Fruit fly (Drosophila melanogaster) whole organism, embryonic: Measurements from ENCODE around the gene CG4364.

Source experiments
- Adf1 ChIP-seq: fragments of 200-800 bp; sonication (Bioruptor generic); IDR thresholded peaks from 2 replicates; pipeline ENCODE4 v1.3.6; 2022; ENCODE audit warnings: missing biosample characterization, missing genetic modification characterization
- CG11085 ChIP-seq: fragments of 200-800 bp; sonication (Bioruptor generic); IDR thresholded peaks from 2 replicates; pipeline ENCODE4 v1.3.6; 2022; ENCODE audit warnings: missing biosample characterization, missing genetic modification characterization
- CG11398 ChIP-seq: fragments of 200-800 bp; sonication (Bioruptor generic); optimal IDR thresholded peaks from 2 replicates; lab custom pipeline; 2016; ENCODE audit warnings: missing biosample characterization, missing genetic modification characterization
- CG11504 ChIP-seq: fragments of 200-800 bp; sonication (Bioruptor generic); optimal IDR thresholded peaks from 3 replicates; lab custom pipeline; 2019; ENCODE audit warnings: missing biosample characterization, mild to moderate bottlenecking, missing genetic modification characterization, moderate library complexity
- CG11723 ChIP-seq: fragments of 200-800 bp; sonication (Bioruptor generic); optimal IDR thresholded peaks from 2 replicates; lab custom pipeline; 2017; ENCODE audit warnings: missing biosample characterization, mild to moderate bottlenecking, missing genetic modification characterization
- CG12155 ChIP-seq: fragments of 200-800 bp; sonication (Bioruptor generic); optimal IDR thresholded peaks from 3 replicates; lab custom pipeline; 2016; ENCODE audit warnings: missing biosample characterization, missing genetic modification characterization
- CG1233 ChIP-seq: fragments of 200-800 bp; sonication (Bioruptor generic); optimal IDR thresholded peaks from 4 replicates; lab custom pipeline; 2018; ENCODE audit warnings: missing biosample characterization, mild to moderate bottlenecking, missing genetic modification characterization
- CG13775 ChIP-seq: fragments of 200-800 bp; sonication (Bioruptor generic); optimal IDR thresholded peaks from 3 replicates; lab custom pipeline; 2017; ENCODE audit warnings: missing biosample characterization, mild to moderate bottlenecking, missing genetic modification characterization
- CG14860 ChIP-seq: fragments of 200-800 bp; sonication (Bioruptor generic); IDR thresholded peaks from 3 replicates; pipeline ENCODE4 v1.3.6; 2022; ENCODE audit warnings: missing biosample characterization, missing genetic modification characterization; ENCODE audit not compliant: partially characterized antibody
- CG18011 ChIP-seq: fragments of 200-800 bp; sonication (Bioruptor generic); optimal IDR thresholded peaks from 2 replicates; lab custom pipeline; 2017; ENCODE audit warnings: missing biosample characterization, missing genetic modification characterization, mild to moderate bottlenecking, moderate library complexity, missing genotype
- CG2202 ChIP-seq: fragments of 200-800 bp; sonication (Bioruptor generic); optimal IDR thresholded peaks from 2 replicates; lab custom pipeline; 2018; ENCODE audit warnings: missing biosample characterization, mild to moderate bottlenecking, missing genetic modification characterization
- CG30403 ChIP-seq: fragments of 200-800 bp; sonication (Bioruptor generic); optimal IDR thresholded peaks from 3 replicates; lab custom pipeline; 2016; ENCODE audit warnings: missing biosample characterization, missing genetic modification characterization
- CG30431 ChIP-seq: fragments of 200-800 bp; sonication (Bioruptor generic); optimal IDR thresholded peaks from 2 replicates; lab custom pipeline; 2017; ENCODE audit warnings: missing biosample characterization, missing genetic modification characterization
- CG3281 ChIP-seq: fragments of 200-800 bp; sonication (Bioruptor generic); optimal IDR thresholded peaks from 3 replicates; lab custom pipeline; 2017; ENCODE audit warnings: missing biosample characterization, mild to moderate bottlenecking, missing genetic modification characterization
- CG34422 ChIP-seq: fragments of 200-800 bp; sonication (Bioruptor generic); IDR thresholded peaks from 3 replicates; pipeline ENCODE4 v1.3.6; 2022; ENCODE audit warnings: missing biosample characterization, missing genetic modification characterization
- CG4360 ChIP-seq: fragments of 200-800 bp; sonication (Bioruptor generic); IDR thresholded peaks from 2 replicates; pipeline ENCODE4 v1.3.6; 2022; ENCODE audit warnings: missing biosample characterization, missing genetic modification characterization
- CG7271 ChIP-seq: fragments of 200-800 bp; sonication (Bioruptor generic); optimal IDR thresholded peaks from 2 replicates; lab custom pipeline; 2018; ENCODE audit warnings: missing biosample characterization, mild to moderate bottlenecking, missing genetic modification characterization, moderate library complexity
- CG7357 ChIP-seq: fragments of 200-800 bp; sonication (Bioruptor generic); IDR thresholded peaks from 3 replicates; pipeline ENCODE4 v1.3.6; 2022; ENCODE audit warnings: missing biosample characterization, missing genetic modification characterization
- CG8281 ChIP-seq: fragments of 200-800 bp; sonication (Bioruptor generic); optimal IDR thresholded peaks from 2 replicates; lab custom pipeline; 2018; ENCODE audit warnings: missing biosample characterization, mild to moderate bottlenecking, missing genetic modification characterization, moderate library complexity
- CG9817 ChIP-seq: fragments of 200-800 bp; sonication (Bioruptor generic); optimal IDR thresholded peaks from 2 replicates; lab custom pipeline; 2018; ENCODE audit warnings: missing biosample characterization, mild to moderate bottlenecking, missing genetic modification characterization, moderate library complexity
- CrebB ChIP-seq: fragments of 200-800 bp; sonication (Bioruptor generic); optimal IDR thresholded peaks from 3 replicates; lab custom pipeline; 2018; ENCODE audit warnings: missing biosample characterization, mild to moderate bottlenecking, missing genetic modification characterization
- D19B ChIP-seq: fragments of 200-800 bp; sonication (Bioruptor generic); optimal IDR thresholded peaks from 2 replicates; lab custom pipeline; 2017; ENCODE audit warnings: missing biosample characterization, mild to moderate bottlenecking, missing genetic modification characterization
- Dad ChIP-seq: fragments of 200-800 bp; sonication (Bioruptor generic); optimal IDR thresholded peaks from 3 replicates; lab custom pipeline; 2016; ENCODE audit warnings: missing biosample characterization, missing genetic modification characterization
- Dfd ChIP-seq, 2 experiments: fragments of >200 bp; optimal IDR thresholded peaks; 2 replicates each; lab custom pipeline; 2017; ENCODE audit warnings: missing biosample characterization in 2 of 2, missing genetic modification characterization in 2 of 2
- Eip74EF ChIP-seq, 2 experiments: fragments of 200-800 bp in 1 of 2; fragments of >200 bp in 1 of 2; sonication (Bioruptor generic) in 1 of 2; optimal IDR thresholded peaks; 2 replicates each; lab custom pipeline; 2017 to 2019; ENCODE audit warnings: missing biosample characterization in 2 of 2, missing genetic modification characterization in 2 of 2, mild to moderate bottlenecking in 1 of 2, moderate library complexity in 1 of 2
- HLH4C ChIP-seq: fragments of 200-800 bp; sonication (Bioruptor generic); IDR thresholded peaks from 3 replicates; pipeline ENCODE4 v1.3.6; 2022; ENCODE audit warnings: missing biosample characterization, missing genetic modification characterization; ENCODE audit not compliant: partially characterized antibody
- Hmx ChIP-seq: fragments of 200-800 bp; sonication (Bioruptor generic); optimal IDR thresholded peaks from 2 replicates; lab custom pipeline; 2016; ENCODE audit warnings: missing biosample characterization, missing genetic modification characterization
- Ptx1 ChIP-seq: fragments of 200-800 bp; sonication (Bioruptor generic); IDR thresholded peaks from 2 replicates; pipeline ENCODE4 v1.3.6; 2022; ENCODE audit warnings: missing biosample characterization, missing genetic modification characterization
- Scr ChIP-seq: fragments of 200-800 bp; sonication (Bioruptor generic); IDR thresholded peaks from 2 replicates; pipeline ENCODE4 v1.3.6; 2022; ENCODE audit warnings: missing biosample characterization, missing genetic modification characterization; ENCODE audit not compliant: partially characterized antibody
- Side ChIP-seq: fragments of 200-800 bp; sonication (Bioruptor generic); optimal IDR thresholded peaks from 2 replicates; lab custom pipeline; 2016; ENCODE audit warnings: missing biosample characterization, missing genetic modification characterization
- chif ChIP-seq, 2 experiments: fragments of 200-800 bp; sonication (Bioruptor generic); optimal IDR thresholded peaks; 3 replicates each; lab custom pipeline; 2016; ENCODE audit warnings: missing biosample characterization in 2 of 2, missing genetic modification characterization in 2 of 2
- crol ChIP-seq: fragments of 200-800 bp; sonication (Bioruptor generic); IDR thresholded peaks from 2 replicates; pipeline ENCODE4 v1.3.6; 2022; ENCODE audit warnings: missing biosample characterization, missing genetic modification characterization
- crp ChIP-seq, 2 experiments: fragments of 200-800 bp; sonication (Bioruptor generic); optimal IDR thresholded peaks; 2 replicates in 1 of 2; 3 replicates in 1 of 2; lab custom pipeline; 2017; ENCODE audit warnings: missing biosample characterization in 2 of 2, missing genetic modification characterization in 2 of 2, mild to moderate bottlenecking in 1 of 2, moderate library complexity in 1 of 2
- dpn ChIP-seq, 2 experiments: fragments of 200-800 bp; sonication (Bioruptor generic); optimal IDR thresholded peaks; 3 replicates each; lab custom pipeline; 2016; ENCODE audit warnings: missing biosample characterization in 2 of 2, missing genetic modification characterization in 2 of 2
- gcm2 ChIP-seq: fragments of 200-800 bp; sonication (Bioruptor generic); optimal IDR thresholded peaks from 2 replicates; lab custom pipeline; 2016; ENCODE audit warnings: missing biosample characterization, missing genetic modification characterization
- grau ChIP-seq: fragments of 200-800 bp; optimal IDR thresholded peaks from 3 replicates; lab custom pipeline; 2019; ENCODE audit warnings: missing biosample characterization, mild to moderate bottlenecking, missing genetic modification characterization, moderate library complexity
- gsb-n ChIP-seq: fragments of 200-800 bp; sonication (Bioruptor generic); optimal IDR thresholded peaks from 3 replicates; lab custom pipeline; 2018; ENCODE audit warnings: missing biosample characterization, mild to moderate bottlenecking, missing genetic modification characterization
- her ChIP-seq: fragments of 200-800 bp; sonication (Bioruptor generic); optimal IDR thresholded peaks from 2 replicates; lab custom pipeline; 2016; ENCODE audit warnings: missing biosample characterization, missing genetic modification characterization
- hth ChIP-seq: fragments of >200 bp; optimal IDR thresholded peaks from 2 replicates; lab custom pipeline; 2017; ENCODE audit warnings: inconsistent platforms
- kay ChIP-seq: fragments of 200-800 bp; sonication (Bioruptor generic); optimal IDR thresholded peaks from 2 replicates; lab custom pipeline; 2016; ENCODE audit warnings: missing biosample characterization, missing genetic modification characterization
- ken ChIP-seq: fragments of 200-800 bp; sonication (Bioruptor generic); IDR thresholded peaks from 3 replicates; pipeline ENCODE4 v1.3.6; 2022; ENCODE audit warnings: missing biosample characterization, missing genetic modification characterization
- lilli ChIP-seq: fragments of 200-800 bp; sonication (Bioruptor generic); optimal IDR thresholded peaks from 3 replicates; lab custom pipeline; 2016; ENCODE audit warnings: missing biosample characterization, missing genetic modification characterization
- mld ChIP-seq: fragments of 200-800 bp; sonication (Bioruptor generic); IDR thresholded peaks from 3 replicates; pipeline ENCODE4 v1.3.6; 2022; ENCODE audit warnings: missing biosample characterization, missing genetic modification characterization; ENCODE audit not compliant: partially characterized antibody
- pfk ChIP-seq: fragments of 200-800 bp; sonication (Bioruptor generic); optimal IDR thresholded peaks from 2 replicates; lab custom pipeline; 2018; ENCODE audit warnings: missing biosample characterization, mild to moderate bottlenecking, missing genetic modification characterization, moderate library complexity
- rib ChIP-seq: fragments of 200-800 bp; sonication (Bioruptor generic); IDR thresholded peaks from 2 replicates; pipeline ENCODE4 v1.3.6; 2022; ENCODE audit warnings: missing biosample characterization, missing genetic modification characterization
- schlank ChIP-seq: fragments of 200-800 bp; sonication (Bioruptor generic); optimal IDR thresholded peaks from 2 replicates; lab custom pipeline; 2018; ENCODE audit warnings: missing biosample characterization, mild to moderate bottlenecking, missing genetic modification characterization
- toy ChIP-seq: fragments of 200-800 bp; sonication (Bioruptor generic); IDR thresholded peaks from 2 replicates; pipeline ENCODE4 v1.3.6; 2022; ENCODE audit warnings: missing biosample characterization, missing genetic modification characterization
- trem ChIP-seq: fragments of 200-800 bp; optimal IDR thresholded peaks from 3 replicates; lab custom pipeline; 2019; ENCODE audit warnings: missing biosample characterization, mild to moderate bottlenecking, missing genetic modification characterization, moderate library complexity
- tup ChIP-seq: fragments of 200-800 bp; sonication (Bioruptor generic); optimal IDR thresholded peaks from 2 replicates; lab custom pipeline; 2016; ENCODE audit warnings: missing biosample characterization, mild to moderate bottlenecking, missing genetic modification characterization, moderate library complexity
- zfh1 ChIP-seq: fragments of 200-800 bp; sonication (Bioruptor generic); IDR thresholded peaks from 3 replicates; pipeline ENCODE4 v1.3.6; 2022; ENCODE audit warnings: missing biosample characterization, missing genetic modification characterization
- zfh2 ChIP-seq: fragments of 200-800 bp; sonication (Bioruptor generic); optimal IDR thresholded peaks from 2 replicates; lab custom pipeline; 2016; ENCODE audit warnings: missing biosample characterization, missing genetic modification characterization

CG4364 gene

DNA sequence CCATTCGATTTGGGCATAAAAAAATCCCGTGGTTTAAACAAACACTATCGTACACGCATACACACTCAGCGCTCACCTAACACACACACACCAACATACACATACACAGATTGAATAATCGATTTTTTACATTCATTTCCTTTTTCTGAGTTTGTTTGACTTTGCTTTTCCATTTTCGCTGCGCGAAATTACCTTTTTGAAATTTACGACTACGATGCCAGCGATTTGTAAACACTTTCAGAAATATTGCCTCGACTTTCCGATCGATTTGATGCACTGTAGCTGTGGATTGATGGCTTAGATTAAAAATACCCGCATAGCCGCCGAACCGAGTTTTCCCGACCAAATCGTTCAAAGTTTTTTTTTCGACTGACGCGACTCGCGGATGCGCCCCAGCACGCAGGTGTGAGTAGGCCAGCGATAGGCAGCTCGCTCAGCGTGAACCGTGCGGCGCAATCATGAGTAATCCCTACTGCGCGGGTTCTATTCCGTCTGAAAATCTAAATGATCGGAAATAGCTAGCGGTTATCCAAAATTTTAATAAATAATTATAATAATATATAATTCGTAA is 12.1 kb downstream of the CG4364 start, which contains the start of gene Pka-C1 (continued):
- peak; percentile 16 for TF ChIP-seq CG13775 (GFP tag; lab: Kevin White, UChicago)
- no peak for TF ChIP-seq ken (GFP tag; lab: Robert Waterston, UW)
- no peak for TF ChIP-seq HLH4C
- no peak for TF ChIP-seq CG14860 (GFP tag; lab: Robert Waterston, UW)
- TF ChIP-seq CG34422 = peak; percentile 83
- no peak for TF ChIP-seq CG7357 (GFP tag; lab: Robert Waterston, UW)
- TF ChIP-seq rib = no peak
- TF ChIP-seq CG4360 (GFP tag; lab: Robert Waterston, UW) = no peak
- no peak for TF ChIP-seq crp (GFP tag; optimal IDR thresholded peaks at IDR 0.05; lab: Kevin White, UChicago)
- no peak for TF ChIP-seq schlank (tag; lab: Kevin White, UChicago)
- no peak for TF ChIP-seq crol (GFP tag; lab: Robert Waterston, UW)
- TF ChIP-seq hth = no peak
- TF ChIP-seq CG2202 = peak; percentile 7
- TF ChIP-seq gsb-n (tag; lab: Kevin White, UChicago) = no peak
- peak; percentile 38; the same call in 1 of the 3 replicates for TF ChIP-seq zfh1
- TF ChIP-seq Dfd (GFP tag; optimal IDR thresholded peaks at IDR 0.05; lab: Kevin White, UChicago) = no peak
- TF ChIP-seq Hmx (GFP tag; lab: Kevin White, UChicago) = no peak
- peak; percentile 12 for TF ChIP-seq CG3281 (GFP tag; lab: Kevin White, UChicago)
- TF ChIP-seq CG11398 (GFP tag; lab: Kevin White, UChicago) = no peak
- TF ChIP-seq Adf1 (GFP tag; lab: Robert Waterston, UW) = peak; percentile 58
- TF ChIP-seq trem (tag; lab: Kevin White, UChicago) = peak; percentile 49
- no peak for TF ChIP-seq CG7271 (tag; lab: Kevin White, UChicago)
- TF ChIP-seq CG8281 (tag; lab: Kevin White, UChicago) = no peak
- no peak for TF ChIP-seq CG30403 (GFP tag; lab: Kevin White, UChicago)
- TF ChIP-seq CG9817 (tag; lab: Kevin White, UChicago) = peak; percentile 46
- TF ChIP-seq grau = no peak
- TF ChIP-seq zfh2 = no peak
- TF ChIP-seq D19B = no peak
- no peak for TF ChIP-seq chif (GFP tag; optimal IDR thresholded peaks at IDR 0.05; lab: Kevin White, UChicago)
- peak; percentile 51 for TF ChIP-seq CG11504 (tag; lab: Kevin White, UChicago)
- peak; percentile 100 for TF ChIP-seq her (GFP tag; lab: Kevin White, UChicago)
- TF ChIP-seq CG11723 (GFP tag; lab: Kevin White, UChicago) = no peak
- no peak for TF ChIP-seq Scr (GFP tag; lab: Robert Waterston, UW)
- TF ChIP-seq CG11085 = no peak
- TF ChIP-seq mld (GFP tag; lab: Robert Waterston, UW) = peak; percentile 29; the same call in 1 of the 3 replicates
- no peak for TF ChIP-seq CG12155
- no peak for TF ChIP-seq Dad (GFP tag; lab: Kevin White, UChicago)
- TF ChIP-seq Eip74EF (GFP tag; optimal IDR thresholded peaks at IDR 0.05; lab: Kevin White, UChicago) = no peak
- no peak for TF ChIP-seq CG1233 (GFP tag; lab: Kevin White, UChicago)
- no peak for TF ChIP-seq CG18011 (GFP tag; lab: Kevin White, UChicago)
- no peak for TF ChIP-seq kay
- TF ChIP-seq Side (GFP tag; lab: Kevin White, UChicago) = no peak
- TF ChIP-seq CG30431 (GFP tag; lab: Kevin White, UChicago) = no peak
- peak in 1 of 2 experiments; percentile 4 for TF ChIP-seq dpn (GFP tag; optimal IDR thresholded peaks at IDR 0.05; lab: Kevin White, UChicago)
- TF ChIP-seq pfk = peak; percentile 34
- no peak for TF ChIP-seq tup (GFP tag; lab: Kevin White, UChicago)
- peak; percentile 38 for TF ChIP-seq Ptx1 (GFP tag; lab: Robert Waterston, UW)
- TF ChIP-seq CrebB (tag; lab: Kevin White, UChicago) = peak; percentile 12
- TF ChIP-seq lilli (GFP tag; lab: Kevin White, UChicago) = peak; percentile 13
- no peak for TF ChIP-seq toy (GFP tag; lab: Robert Waterston, UW)
- no peak for TF ChIP-seq gcm2
